Worm (Caenorhabditis elegans) whole organism, L2 larva: ENCODE measurements around the gene ZK1307.7.

Experiments
- C34F6.9 ChIP-seq: fragments of 150-350 bp; optimal IDR thresholded peaks from 2 replicates; lab custom pipeline; 2014; ENCODE audit warnings: missing biosample characterization, missing genetic modification characterization
- F13H6.1 ChIP-seq: sonication (generic microtip); optimal IDR thresholded peaks from 2 replicates; lab custom pipeline; 2016; ENCODE audit warnings: missing genetic modification characterization, missing compliant biosample characterization
- R02D3.7 ChIP-seq: fragments of 150-350 bp; optimal IDR thresholded peaks from 2 replicates; lab custom pipeline; 2014; ENCODE audit warnings: missing biosample characterization, missing genetic modification characterization
- Y55F3AM.14 ChIP-seq: fragments of 200-800 bp; sonication (Bioruptor generic); optimal IDR thresholded peaks from 2 replicates; lab custom pipeline; 2018; ENCODE audit warnings: mild to moderate bottlenecking, missing genetic modification characterization, missing compliant biosample characterization
- alr-1 ChIP-seq: fragments of 150-350 bp; optimal IDR thresholded peaks from 2 replicates; lab custom pipeline; 2014; ENCODE audit warnings: missing biosample characterization, missing genetic modification characterization
- aly-2 ChIP-seq: fragments of 150-350 bp; optimal IDR thresholded peaks from 2 replicates; lab custom pipeline; 2014; ENCODE audit warnings: missing biosample characterization, missing genetic modification characterization
- ama-1 ChIP-seq: fragments of 150-350 bp; optimal IDR thresholded peaks from 2 replicates; lab custom pipeline; 2018; ENCODE audit warnings: inconsistent platforms
- blmp-1 ChIP-seq: sonication (generic microtip); optimal IDR thresholded peaks from 2 replicates; lab custom pipeline; 2017; ENCODE audit warnings: missing genetic modification characterization, mild to moderate bottlenecking, missing compliant biosample characterization, antibody characterized with exemption, moderate library complexity; ENCODE audit not compliant: insufficient read depth
- ceh-16 ChIP-seq: fragments of 150-350 bp; optimal IDR thresholded peaks from 2 replicates; lab custom pipeline; 2014; ENCODE audit warnings: missing biosample characterization, missing genetic modification characterization
- ceh-82 ChIP-seq: fragments of 150-350 bp; optimal IDR thresholded peaks from 2 replicates; lab custom pipeline; 2014; ENCODE audit warnings: missing biosample characterization, missing genetic modification characterization
- dmd-4 ChIP-seq: sonication (generic microtip); optimal IDR thresholded peaks from 2 replicates; lab custom pipeline; 2017; ENCODE audit warnings: missing biosample characterization, missing genetic modification characterization
- egl-27 ChIP-seq: sonication (generic microtip); optimal IDR thresholded peaks from 3 replicates; lab custom pipeline; 2017; ENCODE audit warnings: missing biosample characterization, missing genetic modification reagents, missing genetic modification characterization
- elt-1 ChIP-seq: fragments of 150-350 bp; optimal IDR thresholded peaks from 2 replicates; lab custom pipeline; 2014; ENCODE audit warnings: missing biosample characterization, missing genetic modification characterization
- elt-3 ChIP-seq: sonication (generic microtip); optimal IDR thresholded peaks from 2 replicates; lab custom pipeline; 2017; ENCODE audit warnings: missing biosample characterization, missing genetic modification characterization
- fos-1 ChIP-seq: fragments of 150-350 bp; optimal IDR thresholded peaks from 2 replicates; lab custom pipeline; 2014; ENCODE audit warnings: missing biosample characterization, missing genetic modification characterization
- gmeb-1 ChIP-seq: fragments of 150-350 bp; optimal IDR thresholded peaks from 2 replicates; lab custom pipeline; 2014; ENCODE audit warnings: missing biosample characterization, missing genetic modification characterization
- lin-11 ChIP-seq: fragments of 150-350 bp; sonication (generic microtip); optimal IDR thresholded peaks from 2 replicates; lab custom pipeline; 2014; ENCODE audit warnings: missing biosample characterization, missing genetic modification characterization, inconsistent platforms, mixed read lengths
- lin-13 ChIP-seq: fragments of 150-350 bp; optimal IDR thresholded peaks from 2 replicates; lab custom pipeline; 2014; ENCODE audit warnings: missing biosample characterization, missing genetic modification reagents, missing genetic modification characterization
- lin-39 ChIP-seq: fragments of 150-350 bp; optimal IDR thresholded peaks from 2 replicates; lab custom pipeline; 2014; ENCODE audit warnings: missing biosample characterization, missing genetic modification reagents, missing genetic modification characterization
- lsy-2 ChIP-seq, 2 experiments: fragments of 150-350 bp in 1 of 2; sonication (generic microtip) in 1 of 2; optimal IDR thresholded peaks; 2 replicates each; lab custom pipeline; 2014 to 2017; ENCODE audit warnings: missing biosample characterization in 2 of 2, missing genetic modification characterization in 2 of 2
- mab-5 ChIP-seq: fragments of 150-350 bp; optimal IDR thresholded peaks from 2 replicates; lab custom pipeline; 2014; ENCODE audit warnings: missing biosample characterization, missing genetic modification characterization
- mdl-1 ChIP-seq, 2 experiments: fragments of 150-350 bp in 1 of 2; sonication (generic microtip) in 1 of 2; optimal IDR thresholded peaks; 2 replicates each; lab custom pipeline; 2017; ENCODE audit warnings: missing biosample characterization in 2 of 2, missing genetic modification characterization in 2 of 2
- nhr-10 ChIP-seq: sonication (generic microtip); optimal IDR thresholded peaks from 2 replicates; lab custom pipeline; 2017; ENCODE audit warnings: missing biosample characterization, missing genetic modification characterization
- nhr-11 ChIP-seq: fragments of 150-350 bp; optimal IDR thresholded peaks from 2 replicates; lab custom pipeline; 2014; ENCODE audit warnings: missing biosample characterization, missing genetic modification characterization
- nhr-12 ChIP-seq: fragments of 150-350 bp; optimal IDR thresholded peaks from 2 replicates; lab custom pipeline; 2014; ENCODE audit warnings: missing biosample characterization, missing genetic modification characterization
- nhr-21 ChIP-seq: fragments of 150-350 bp; optimal IDR thresholded peaks from 2 replicates; lab custom pipeline; 2014; ENCODE audit warnings: missing biosample characterization, missing genetic modification characterization
- nhr-23 ChIP-seq: fragments of 150-350 bp; optimal IDR thresholded peaks from 2 replicates; lab custom pipeline; 2014; ENCODE audit warnings: missing biosample characterization, missing genetic modification reagents, missing genetic modification characterization
- nhr-25 ChIP-seq: fragments of 150-350 bp; sonication (generic microtip); optimal IDR thresholded peaks from 3 replicates; lab custom pipeline; 2014; ENCODE audit warnings: missing biosample characterization, missing genetic modification characterization
- nhr-6 ChIP-seq: fragments of 150-350 bp; optimal IDR thresholded peaks from 2 replicates; lab custom pipeline; 2014; ENCODE audit warnings: missing biosample characterization, missing genetic modification characterization
- nhr-77 ChIP-seq: fragments of 150-350 bp; optimal IDR thresholded peaks from 2 replicates; lab custom pipeline; 2014; ENCODE audit warnings: missing biosample characterization, missing genetic modification characterization
- peb-1 ChIP-seq: fragments of 150-350 bp; optimal IDR thresholded peaks from 2 replicates; lab custom pipeline; 2014; ENCODE audit warnings: missing biosample characterization, missing genetic modification characterization
- sem-4 ChIP-seq: fragments of 150-350 bp; optimal IDR thresholded peaks from 2 replicates; lab custom pipeline; 2014; ENCODE audit warnings: missing biosample characterization, missing genetic modification reagents, missing genetic modification characterization
- sma-3 ChIP-seq: sonication (generic microtip); optimal IDR thresholded peaks from 2 replicates; lab custom pipeline; 2016; ENCODE audit warnings: missing genetic modification reagents, missing genetic modification characterization, missing compliant biosample characterization
- sma-9 ChIP-seq, 2 experiments: fragments of 150-350 bp in 1 of 2; sonication (generic microtip) in 1 of 2; optimal IDR thresholded peaks; 2 replicates each; lab custom pipeline; 2014 to 2016; ENCODE audit warnings: missing genetic modification characterization in 2 of 2, mild to moderate bottlenecking in 1 of 2, missing biosample characterization in 1 of 2, missing compliant biosample characterization in 1 of 2, missing genetic modification reagents in 1 of 2, moderate library complexity in 1 of 2
- unc-39 ChIP-seq: fragments of 150-350 bp; optimal IDR thresholded peaks from 2 replicates; lab custom pipeline; 2014; ENCODE audit warnings: missing biosample characterization, missing genetic modification characterization
- unc-62 ChIP-seq: fragments of 150-350 bp; optimal IDR thresholded peaks from 2 replicates; lab custom pipeline; 2014; ENCODE audit warnings: missing biosample characterization, missing genetic modification reagents, missing genetic modification characterization
- zag-1 ChIP-seq: fragments of 150-350 bp; optimal IDR thresholded peaks from 2 replicates; lab custom pipeline; 2014; ENCODE audit warnings: missing biosample characterization, missing genetic modification characterization
- ztf-1 ChIP-seq: fragments of 200-800 bp; sonication (Bioruptor generic); conservative IDR thresholded peaks from 2 replicates; pipeline ENCODE4 v1.3.6; 2022; ENCODE audit warnings: missing genetic modification characterization, missing compliant biosample characterization
- ztf-11 ChIP-seq: sonication (generic microtip); optimal IDR thresholded peaks from 2 replicates; lab custom pipeline; 2017; ENCODE audit warnings: missing biosample characterization, missing genetic modification characterization

The ZK1307.7 gene

ce11 chrII:9592737-9593136, 43.7 kb upstream of the ZK1307.7 start, which contains the start of gene parp-2:
Gene parp-2 (plus strand): TSS chrII:9593037.
- TF ChIP-seq blmp-1 (tag; lab: Kevin White, UChicago) (no peak), lin-39 (tag; lab: Kevin White, UChicago) (no peak), nhr-6 (tag; lab: Kevin White, UChicago) (no peak), unc-62 (GFP tag; lab: Kevin White, UChicago) (no peak), elt-3 (tag; lab: Kevin White, UChicago) (no peak), elt-1 (tag; lab: Kevin White, UChicago) (no peak), nhr-25 (tag; lab: Kevin White, UChicago) (no peak), zag-1 (tag; lab: Kevin White, UChicago) (no peak), ceh-16 (tag; lab: Kevin White, UChicago) (no peak), unc-39 (tag; lab: Kevin White, UChicago) (no peak), alr-1 (no peak), mdl-1 (tag; optimal IDR thresholded peaks at IDR 0.05; lab: Kevin White, UChicago) (no peak), sem-4 (tag; lab: Kevin White, UChicago) (no peak), fos-1 (tag; lab: Kevin White, UChicago) (no peak), R02D3.7 (tag; lab: Kevin White, UChicago) (no peak)

DNA sequence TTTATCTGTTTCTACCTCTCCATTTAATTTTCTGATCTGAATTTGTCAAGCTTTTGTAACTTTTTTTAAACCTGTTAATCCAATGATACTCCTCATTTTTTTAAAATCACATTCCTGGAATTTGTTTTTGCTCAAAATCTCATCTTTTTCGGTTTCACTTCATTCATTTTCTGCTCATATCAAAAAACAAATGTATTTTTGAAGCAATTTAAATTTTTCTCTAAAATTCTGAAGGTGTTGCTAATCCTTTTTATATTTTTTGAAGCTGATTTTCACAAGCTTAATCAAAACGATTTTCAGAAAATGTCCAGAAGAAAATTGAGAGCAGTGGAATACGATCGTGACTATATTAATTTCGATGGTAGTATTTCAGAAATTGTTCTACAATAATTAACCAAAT, 41.5 kb upstream of the ZK1307.7 start, which contains the start of gene E02H1.5:
TSS of gene E02H1.5 (plus strand) at position 301 of the 400 bp plus-strand sequence.
- TF ChIP-seq F13H6.1 (no peak), C34F6.9 (tag; lab: Kevin White, UChicago) (no peak), nhr-23 (tag; lab: Kevin White, UChicago) (no peak), ceh-82 (no peak), elt-1 (tag; lab: Kevin White, UChicago) (no peak), dmd-4 (tag; lab: Kevin White, UChicago) (no peak), nhr-25 (tag; lab: Kevin White, UChicago) (no peak), unc-39 (tag; lab: Kevin White, UChicago) (no peak), lsy-2 (tag; optimal IDR thresholded peaks at IDR 0.05; lab: Kevin White, UChicago) (no peak), nhr-12 (tag; lab: Kevin White, UChicago) (no peak), nhr-10 (tag; lab: Kevin White, UChicago) (no peak), mdl-1 (tag; optimal IDR thresholded peaks at IDR 0.05; lab: Kevin White, UChicago) (no peak), lin-13 (GFP tag; lab: Kevin White, UChicago) (no peak), egl-27 (tag; lab: Kevin White, UChicago) (no peak), nhr-6 (tag; lab: Kevin White, UChicago) (no peak)
- TF ChIP-seq, all 48 proteins: peak for 0

DNA sequence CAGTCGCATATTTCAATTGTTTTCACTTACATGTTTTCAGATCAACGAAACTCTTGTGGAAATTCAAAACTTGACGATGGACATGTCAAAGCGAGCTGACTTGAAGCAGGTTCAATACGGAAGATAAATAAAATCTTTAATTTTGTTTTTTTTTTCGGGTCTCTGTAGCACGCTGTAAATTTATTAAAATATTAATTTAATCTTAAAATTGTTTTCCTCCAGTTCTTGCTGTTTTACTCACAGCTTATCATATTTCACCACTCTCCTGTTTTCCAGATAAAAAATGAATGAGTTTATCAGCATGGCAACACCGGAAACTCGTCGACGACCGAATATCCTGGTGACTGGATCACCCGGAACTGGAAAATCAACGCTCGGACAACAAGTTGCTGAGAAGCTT, 40.0 kb upstream of the ZK1307.7 start, which contains the start of gene E02H1.6:
TSS of gene E02H1.6 (plus strand) at position 301 of the 400 bp plus-strand sequence.
- no peak for TF ChIP-seq C34F6.9 (tag; lab: Kevin White, UChicago)
- no peak for TF ChIP-seq fos-1 (tag; lab: Kevin White, UChicago)
- no peak for TF ChIP-seq ztf-11 (tag; lab: Kevin White, UChicago)
- TF ChIP-seq gmeb-1 (tag; lab: Kevin White, UChicago): no peak
- no peak for TF ChIP-seq lin-11 (tag; lab: Kevin White, UChicago)
- TF ChIP-seq aly-2 (tag; lab: Kevin White, UChicago): no peak
- no peak for TF ChIP-seq ceh-16 (tag; lab: Kevin White, UChicago)
- no peak for TF ChIP-seq mab-5 (tag; lab: Kevin White, UChicago)
- no peak for TF ChIP-seq elt-3 (tag; lab: Kevin White, UChicago)
- no peak for TF ChIP-seq lin-39 (tag; lab: Kevin White, UChicago)

DNA sequence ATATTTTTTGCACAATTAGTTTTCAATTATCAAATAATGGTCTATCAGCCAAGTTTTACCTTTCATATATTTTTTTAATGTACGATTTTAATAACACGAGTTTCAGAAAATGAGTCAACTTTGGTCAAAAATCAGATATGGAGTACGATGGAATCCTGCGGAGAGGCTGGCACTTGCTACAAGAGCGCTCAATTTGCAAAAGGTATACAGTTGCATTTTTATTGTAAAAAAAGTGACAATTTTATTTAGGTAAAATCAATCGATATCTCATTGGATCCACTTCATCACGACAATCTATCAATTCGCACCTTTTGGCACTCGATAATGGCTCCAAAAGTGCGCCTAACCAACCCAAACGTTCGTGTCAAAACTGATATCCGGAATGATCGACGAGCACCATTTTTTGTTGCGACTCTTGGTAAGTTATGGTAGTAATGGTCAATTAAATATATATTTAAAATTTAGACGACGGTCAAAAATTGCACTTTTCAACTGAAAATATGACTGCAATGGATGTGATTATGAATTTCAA, 38.8 kb upstream of the ZK1307.7 start, which contains the start of gene mrpl-53:
TSS of gene mrpl-53 (plus strand) at position 107 of the 532 bp plus-strand sequence.
- TF ChIP-seq F13H6.1 (no peak), nhr-77 (tag; lab: Kevin White, UChicago) (no peak), dmd-4 (tag; lab: Kevin White, UChicago) (no peak), gmeb-1 (tag; lab: Kevin White, UChicago) (no peak), sma-9 (GFP tag; optimal IDR thresholded peaks at IDR 0.05; lab: Kevin White, UChicago) (peak; percentile 5), sma-9 (tag; optimal IDR thresholded peaks at IDR 0.05; lab: Kevin White, UChicago) (no peak), Y55F3AM.14 (GFP tag; lab: Kevin White, UChicago) (peak; percentile 37), lin-39 (tag; lab: Kevin White, UChicago) (no peak), peb-1 (tag; lab: Kevin White, UChicago) (no peak), blmp-1 (tag; lab: Kevin White, UChicago) (no peak), aly-2 (tag; lab: Kevin White, UChicago) (no peak), ceh-82 (no peak), ama-1 (lab: Kevin White, UChicago) (peak; percentile 5), sma-3 (peak; percentile 30), nhr-25 (tag; lab: Kevin White, UChicago) (peak; percentile 30), nhr-21 (no peak), ztf-1 (GFP tag; lab: Robert Waterston, UW) (no peak), ceh-16 (tag; lab: Kevin White, UChicago) (no peak), nhr-11 (tag; lab: Kevin White, UChicago) (no peak)
